Fruit fly (Drosophila melanogaster) whole organism, prepupa: Measurements from ENCODE around the gene mGluR.

Experiments
- Blimp-1 ChIP-seq: fragments of 200-800 bp; sonication (Bioruptor generic); optimal IDR thresholded peaks from 3 replicates; lab custom pipeline; 2017; ENCODE audit warnings: missing biosample characterization, missing genetic modification characterization, mild to moderate bottlenecking, moderate library complexity, missing genetic modification reagents
- CG11762 ChIP-seq: fragments of 200-800 bp; sonication (Bioruptor generic); optimal IDR thresholded peaks from 3 replicates; lab custom pipeline; 2016; ENCODE audit warnings: missing biosample characterization, missing genetic modification characterization; ENCODE audit not compliant: insufficient read depth
- CG11902 ChIP-seq: fragments of 200-800 bp; sonication (Bioruptor generic); optimal IDR thresholded peaks from 3 replicates; lab custom pipeline; 2016; ENCODE audit warnings: missing biosample characterization, missing genetic modification characterization
- CG15336 ChIP-seq: fragments of 200-800 bp; sonication (Bioruptor generic); IDR thresholded peaks from 2 replicates; pipeline ENCODE4 v1.3.6; 2022; ENCODE audit warnings: missing biosample characterization, missing genetic modification characterization
- CG1621 ChIP-seq: fragments of 200-800 bp; sonication (Bioruptor generic); optimal IDR thresholded peaks from 3 replicates; lab custom pipeline; 2018; ENCODE audit warnings: missing biosample characterization, mild to moderate bottlenecking, missing genetic modification characterization
- CG31627 ChIP-seq: fragments of 200-800 bp; sonication (Bioruptor generic); optimal IDR thresholded peaks from 3 replicates; lab custom pipeline; 2016; ENCODE audit warnings: missing biosample characterization, missing genetic modification characterization
- CG32006 ChIP-seq: fragments of 200-800 bp; sonication (Bioruptor generic); optimal IDR thresholded peaks from 3 replicates; lab custom pipeline; 2017; ENCODE audit warnings: missing biosample characterization, mild to moderate bottlenecking, missing genetic modification characterization
- CG34406 ChIP-seq: fragments of 200-800 bp; sonication (Bioruptor generic); optimal IDR thresholded peaks from 3 replicates; lab custom pipeline; 2016; ENCODE audit warnings: missing biosample characterization, missing genetic modification characterization
- CG4318 ChIP-seq: fragments of 200-800 bp; sonication (Bioruptor generic); optimal IDR thresholded peaks from 3 replicates; lab custom pipeline; 2017; ENCODE audit warnings: missing biosample characterization, mild to moderate bottlenecking, missing genetic modification characterization
- CG6163 ChIP-seq: fragments of 200-800 bp; sonication (Bioruptor generic); IDR thresholded peaks from 3 replicates; pipeline ENCODE4 v1.3.6; 2022; ENCODE audit warnings: missing biosample characterization, missing genetic modification characterization
- CG6276 ChIP-seq: fragments of 200-800 bp; sonication (Bioruptor generic); optimal IDR thresholded peaks from 2 replicates; lab custom pipeline; 2017; ENCODE audit warnings: missing biosample characterization, mild to moderate bottlenecking, missing genetic modification characterization
- CG6808 ChIP-seq: fragments of 200-800 bp; sonication (Bioruptor generic); optimal IDR thresholded peaks from 3 replicates; lab custom pipeline; 2017; ENCODE audit warnings: missing biosample characterization, missing genetic modification characterization, mild to moderate bottlenecking, moderate library complexity, missing genetic modification reagents
- CG6854 ChIP-seq: fragments of 200-800 bp; sonication (Bioruptor generic); optimal IDR thresholded peaks from 2 replicates; lab custom pipeline; 2017; ENCODE audit warnings: missing biosample characterization, mild to moderate bottlenecking, missing genetic modification characterization
- CG8119 ChIP-seq: fragments of 200-800 bp; sonication (Bioruptor generic); IDR thresholded peaks from 3 replicates; pipeline ENCODE4 v1.3.6; 2022; ENCODE audit warnings: missing biosample characterization, missing genetic modification characterization
- CG8632 ChIP-seq: fragments of 200-800 bp; sonication (Bioruptor generic); optimal IDR thresholded peaks from 3 replicates; lab custom pipeline; 2016; ENCODE audit warnings: missing biosample characterization, missing genetic modification characterization
- CG9139 ChIP-seq: fragments of 200-800 bp; sonication (Bioruptor generic); optimal IDR thresholded peaks from 3 replicates; lab custom pipeline; 2017; ENCODE audit warnings: missing biosample characterization, mild to moderate bottlenecking, missing genetic modification characterization
- Eip78C ChIP-seq: fragments of 200-800 bp; sonication (Bioruptor generic); peaks from one replicate; lab custom pipeline; 2016; ENCODE audit warnings: missing biosample characterization, missing genetic modification characterization
- Eip93F ChIP-seq: fragments of 200-800 bp; sonication (Bioruptor generic); optimal IDR thresholded peaks from 2 replicates; lab custom pipeline; 2016; ENCODE audit warnings: missing biosample characterization, mild to moderate bottlenecking, missing genetic modification characterization
- Ets21C ChIP-seq: fragments of 200-800 bp; sonication (Bioruptor generic); optimal IDR thresholded peaks from 3 replicates; lab custom pipeline; 2016; ENCODE audit warnings: missing biosample characterization, missing genetic modification characterization
- Gug ChIP-seq: fragments of 200-800 bp; sonication (Bioruptor generic); IDR thresholded peaks from 2 replicates; pipeline ENCODE4 v1.3.6; 2022; ENCODE audit warnings: missing biosample characterization, missing genetic modification characterization
- Hr38 ChIP-seq: sonication (Bioruptor generic); optimal IDR thresholded peaks from 2 replicates; lab custom pipeline; 2016; ENCODE audit warnings: missing biosample characterization, missing genetic modification characterization
- Hr39 ChIP-seq: fragments of 200-800 bp; sonication (Bioruptor generic); optimal IDR thresholded peaks from 2 replicates; lab custom pipeline; 2016; ENCODE audit warnings: missing biosample characterization, missing genetic modification characterization
- Lpt ChIP-seq: fragments of 200-800 bp; sonication (Bioruptor generic); optimal IDR thresholded peaks from 3 replicates; lab custom pipeline; 2016; ENCODE audit warnings: missing biosample characterization, missing genetic modification characterization
- Sox14 ChIP-seq: fragments of 200-800 bp; sonication (Bioruptor generic); optimal IDR thresholded peaks from 3 replicates; lab custom pipeline; 2016; ENCODE audit warnings: missing biosample characterization, missing genetic modification characterization
- achi ChIP-seq: fragments of 200-800 bp; sonication (Bioruptor generic); optimal IDR thresholded peaks from 3 replicates; lab custom pipeline; 2016; ENCODE audit warnings: missing biosample characterization, missing genetic modification characterization
- cyc ChIP-seq: fragments of 200-800 bp; sonication (Bioruptor generic); optimal IDR thresholded peaks from 3 replicates; lab custom pipeline; 2016; ENCODE audit warnings: missing biosample characterization, missing genetic modification characterization
- dac ChIP-seq: fragments of 200-800 bp; sonication (Bioruptor generic); optimal IDR thresholded peaks from 2 replicates; lab custom pipeline; 2017; ENCODE audit warnings: missing biosample characterization, mild to moderate bottlenecking, missing genetic modification characterization
- dsx ChIP-seq: fragments of 200-800 bp; optimal IDR thresholded peaks from 3 replicates; lab custom pipeline; 2019; ENCODE audit warnings: missing biosample characterization, mild to moderate bottlenecking, missing genetic modification characterization, moderate library complexity; ENCODE audit not compliant: poor library complexity, severe bottlenecking
- esn ChIP-seq: fragments of 200-800 bp; sonication (Bioruptor generic); optimal IDR thresholded peaks from 2 replicates; lab custom pipeline; 2016; ENCODE audit warnings: missing biosample characterization, mild to moderate bottlenecking, missing genetic modification characterization, moderate library complexity
- lz ChIP-seq: fragments of 200-800 bp; sonication (Bioruptor generic); optimal IDR thresholded peaks from 3 replicates; lab custom pipeline; 2016; ENCODE audit warnings: missing biosample characterization, missing genetic modification characterization
- net ChIP-seq: fragments of 200-800 bp; sonication (Bioruptor generic); optimal IDR thresholded peaks from 3 replicates; lab custom pipeline; 2016; ENCODE audit warnings: missing biosample characterization, missing genetic modification characterization
- pdm3 ChIP-seq: fragments of 200-800 bp; sonication (Bioruptor generic); optimal IDR thresholded peaks from 3 replicates; lab custom pipeline; 2016; ENCODE audit warnings: missing biosample characterization, missing genetic modification characterization
- salr ChIP-seq, 2 experiments: fragments of 200-800 bp; sonication (Bioruptor generic); optimal IDR thresholded peaks; 3 replicates each; lab custom pipeline; 2016 to 2018; ENCODE audit warnings: missing biosample characterization in 2 of 2, missing genetic modification characterization in 2 of 2, mild to moderate bottlenecking in 1 of 2
- spab ChIP-seq: fragments of 200-800 bp; sonication (Bioruptor generic); optimal IDR thresholded peaks from 2 replicates; lab custom pipeline; 2017; ENCODE audit warnings: missing biosample characterization, mild to moderate bottlenecking, missing genetic modification characterization, missing genetic modification reagents
- svp ChIP-seq: fragments of 200-800 bp; sonication (Bioruptor generic); peaks from one replicate; lab custom pipeline; 2016; ENCODE audit warnings: missing biosample characterization, missing genetic modification characterization
- topi ChIP-seq: fragments of 200-800 bp; sonication (Bioruptor generic); optimal IDR thresholded peaks from 3 replicates; lab custom pipeline; 2016; ENCODE audit warnings: missing biosample characterization, missing genetic modification characterization

mGluR gene

dm6 chr4:982791-983407, 46.3 kb downstream of the mGluR start (continued):
- TF ChIP-seq pdm3 (GFP tag; lab: Kevin White, UChicago) (peak; percentile 20), achi (GFP tag; lab: Kevin White, UChicago) (no peak), CG34406 (GFP tag; lab: Kevin White, UChicago) (no peak)

- TF ChIP-seq Ets21C (GFP tag; lab: Kevin White, UChicago): no peak
- TF ChIP-seq CG1621: no peak
- no peak for TF ChIP-seq esn
- no peak for TF ChIP-seq CG34406 (GFP tag; lab: Kevin White, UChicago)
- no peak for TF ChIP-seq spab (GFP tag; lab: Kevin White, UChicago)
- TF ChIP-seq CG8119 (GFP tag; lab: Robert Waterston, UW): no peak
- TF ChIP-seq cyc (GFP tag; lab: Kevin White, UChicago): no peak
- TF ChIP-seq Lpt (GFP tag; lab: Kevin White, UChicago): no peak
- TF ChIP-seq CG6808: no peak
- no peak for TF ChIP-seq net (GFP tag; lab: Kevin White, UChicago)
- no peak for TF ChIP-seq CG11902
- no peak for TF ChIP-seq CG11762 (GFP tag; lab: Kevin White, UChicago)
- no peak for TF ChIP-seq lz
- TF ChIP-seq Gug (GFP tag; lab: Robert Waterston, UW): no peak
- TF ChIP-seq svp (GFP tag; lab: Kevin White, UChicago): no peak
- no peak for TF ChIP-seq topi (GFP tag; lab: Kevin White, UChicago)
- TF ChIP-seq, all 60 proteins: peak for 0
Measured at dm6 chr4:984755-985154, 48.1 kb downstream of the mGluR start.

- no peak for TF ChIP-seq dac (GFP tag; lab: Kevin White, UChicago)
Measured at dm6 chr4:988379-988778, 51.8 kb downstream of the mGluR start.

dm6 chr4:989058-989770, 52.6 kb downstream of the mGluR start, which contains the start of gene toy:
TSS of gene toy (plus strand) at chr4:989725.
- TF ChIP-seq CG32006 (GFP tag; lab: Kevin White, UChicago) (no peak), svp (GFP tag; lab: Kevin White, UChicago) (no peak), CG6276 (no peak), CG9139 (GFP tag; lab: Kevin White, UChicago) (no peak), salr (GFP tag; optimal IDR thresholded peaks at IDR 0.05; lab: Kevin White, UChicago) (no peak), Eip93F (GFP tag; lab: Kevin White, UChicago) (no peak), Hr39 (GFP tag; lab: Kevin White, UChicago) (no peak), CG31627 (GFP tag; lab: Kevin White, UChicago) (no peak), CG4318 (GFP tag; lab: Kevin White, UChicago) (no peak)

- TF ChIP-seq CG1621: no peak
- no peak for TF ChIP-seq dsx (GFP tag; lab: Kevin White, UChicago)
- TF ChIP-seq topi (GFP tag; lab: Kevin White, UChicago): no peak
- TF ChIP-seq Sox14 (GFP tag; lab: Kevin White, UChicago): no peak
- no peak for TF ChIP-seq CG6163 (GFP tag; lab: Robert Waterston, UW)
- TF ChIP-seq CG6276: no peak
- TF ChIP-seq Blimp-1 (GFP tag; lab: Kevin White, UChicago): no peak
- no peak for TF ChIP-seq Eip78C (GFP tag; lab: Kevin White, UChicago)
- no peak for TF ChIP-seq CG4318 (GFP tag; lab: Kevin White, UChicago)
- TF ChIP-seq Hr38 (GFP tag; lab: Kevin White, UChicago): no peak
- TF ChIP-seq CG8632 (GFP tag; lab: Kevin White, UChicago): no peak
- no peak for TF ChIP-seq lz
- TF ChIP-seq CG15336 (GFP tag; lab: Robert Waterston, UW): no peak
- no peak for TF ChIP-seq CG6854
- no peak for TF ChIP-seq CG6808
- TF ChIP-seq, all 60 proteins: peak for 0
Measured at dm6 chr4:995958-996357, 59.3 kb downstream of the mGluR start.
